Fruit fly (Drosophila melanogaster) whole organism, embryonic: ENCODE data around the gene CG15818.

ENCODE experiments used
- Ada2b ChIP-seq: fragments of 200-800 bp; sonication (Bioruptor generic); IDR thresholded peaks from 2 replicates; pipeline ENCODE4 v1.3.6; 2022; ENCODE audit warnings: missing biosample characterization, missing genetic modification characterization
- Atf-2 ChIP-seq: fragments of 200-800 bp; sonication (Bioruptor generic); optimal IDR thresholded peaks from 2 replicates; lab custom pipeline; 2016; ENCODE audit warnings: missing biosample characterization, missing genetic modification characterization
- Bdp1 ChIP-seq: fragments of 200-800 bp; sonication (Bioruptor generic); optimal IDR thresholded peaks from 3 replicates; lab custom pipeline; 2016; ENCODE audit warnings: missing biosample characterization, missing genetic modification characterization
- Bgb ChIP-seq: fragments of 200-800 bp; sonication (Bioruptor generic); IDR thresholded peaks from 2 replicates; pipeline ENCODE4 v1.3.6; 2022; ENCODE audit warnings: missing biosample characterization, missing genetic modification characterization; ENCODE audit not compliant: partially characterized antibody
- CG10267 ChIP-seq: fragments of 200-800 bp; sonication (Bioruptor generic); optimal IDR thresholded peaks from 2 replicates; lab custom pipeline; 2018; ENCODE audit warnings: missing biosample characterization, mild to moderate bottlenecking, missing genetic modification characterization, moderate library complexity
- CG10366 ChIP-seq: fragments of 200-800 bp; sonication (Bioruptor generic); IDR thresholded peaks from 2 replicates; pipeline ENCODE4 v1.3.6; 2022; ENCODE audit warnings: missing biosample characterization, missing genetic modification characterization
- CG10543 ChIP-seq: fragments of 200-800 bp; sonication (Bioruptor generic); optimal IDR thresholded peaks from 3 replicates; lab custom pipeline; 2017; ENCODE audit warnings: missing biosample characterization, mild to moderate bottlenecking, missing genetic modification characterization, moderate library complexity
- CG10959 ChIP-seq: fragments of 200-800 bp; sonication (Bioruptor generic); IDR thresholded peaks from 2 replicates; pipeline ENCODE4 v1.3.6; 2022; ENCODE audit warnings: missing biosample characterization, missing genetic modification characterization
- CG11093 ChIP-seq: fragments of 200-800 bp; sonication (Bioruptor generic); IDR thresholded peaks from 3 replicates; pipeline ENCODE4 v1.3.6; 2022; ENCODE audit warnings: missing biosample characterization, missing genetic modification characterization
- CG11696 ChIP-seq: fragments of 200-800 bp; sonication (Bioruptor generic); IDR thresholded peaks from 2 replicates; pipeline ENCODE4 v1.3.6; 2022; ENCODE audit warnings: missing biosample characterization, missing genetic modification characterization
- CG12071 ChIP-seq: fragments of 200-800 bp; sonication (Bioruptor generic); optimal IDR thresholded peaks from 3 replicates; lab custom pipeline; 2018; ENCODE audit warnings: missing biosample characterization, mild to moderate bottlenecking, missing genetic modification characterization
- CG12659 ChIP-seq: fragments of 200-800 bp; sonication (Bioruptor generic); optimal IDR thresholded peaks from 3 replicates; lab custom pipeline; 2017; ENCODE audit warnings: mild to moderate bottlenecking, missing biosample characterization, missing genetic modification reagents, missing genetic modification characterization
- CG12769 ChIP-seq: fragments of 200-800 bp; sonication (Bioruptor generic); optimal IDR thresholded peaks from 2 replicates; lab custom pipeline; 2019; ENCODE audit warnings: missing biosample characterization, mild to moderate bottlenecking, missing genetic modification characterization, moderate library complexity
- CG14014 ChIP-seq: fragments of 200-800 bp; sonication (Bioruptor generic); IDR thresholded peaks from 2 replicates; pipeline ENCODE4 v1.3.6; 2022; ENCODE audit warnings: missing biosample characterization, missing genetic modification characterization
- CG14860 ChIP-seq: fragments of 200-800 bp; sonication (Bioruptor generic); IDR thresholded peaks from 3 replicates; pipeline ENCODE4 v1.3.6; 2022; ENCODE audit warnings: missing biosample characterization, missing genetic modification characterization; ENCODE audit not compliant: partially characterized antibody
- CG16863 ChIP-seq: fragments of 200-800 bp; sonication (Bioruptor generic); optimal IDR thresholded peaks from 3 replicates; lab custom pipeline; 2016; ENCODE audit warnings: missing biosample characterization, missing genetic modification characterization
- CG1792 ChIP-seq: fragments of 200-800 bp; sonication (Bioruptor generic); optimal IDR thresholded peaks from 2 replicates; lab custom pipeline; 2016; ENCODE audit warnings: missing biosample characterization, missing genetic modification characterization
- CG18262 ChIP-seq: fragments of 200-800 bp; optimal IDR thresholded peaks from 3 replicates; lab custom pipeline; 2019; ENCODE audit warnings: missing biosample characterization, mild to moderate bottlenecking, missing genetic modification characterization, moderate library complexity
- CG18599 ChIP-seq: fragments of 200-800 bp; sonication (Bioruptor generic); optimal IDR thresholded peaks from 3 replicates; lab custom pipeline; 2017; ENCODE audit warnings: missing biosample characterization, missing genetic modification characterization, mild to moderate bottlenecking, moderate library complexity, missing genetic modification reagents
- CG2120 ChIP-seq: fragments of 200-800 bp; sonication (Bioruptor generic); optimal IDR thresholded peaks from 3 replicates; lab custom pipeline; 2016; ENCODE audit warnings: missing biosample characterization, missing genetic modification characterization
- CG31365 ChIP-seq: fragments of 200-800 bp; sonication (Bioruptor generic); optimal IDR thresholded peaks from 2 replicates; lab custom pipeline; 2018; ENCODE audit warnings: missing biosample characterization, mild to moderate bottlenecking, missing genetic modification characterization
- CG3995 ChIP-seq: fragments of 200-800 bp; sonication (Bioruptor generic); optimal IDR thresholded peaks from 3 replicates; lab custom pipeline; 2016; ENCODE audit warnings: missing biosample characterization, missing genetic modification characterization
- CG42726 ChIP-seq: fragments of 200-800 bp; sonication (Bioruptor generic); IDR thresholded peaks from 2 replicates; pipeline ENCODE4 v1.3.6; 2022; ENCODE audit warnings: missing biosample characterization, missing genetic modification characterization; ENCODE audit not compliant: partially characterized antibody
- CG4282 ChIP-seq: fragments of 200-800 bp; sonication (Bioruptor generic); optimal IDR thresholded peaks from 2 replicates; lab custom pipeline; 2016; ENCODE audit warnings: missing biosample characterization, missing genetic modification characterization
- CG4730 ChIP-seq: fragments of 200-800 bp; sonication (Bioruptor generic); IDR thresholded peaks from 2 replicates; pipeline ENCODE4 v1.3.6; 2022; ENCODE audit warnings: missing biosample characterization, missing genetic modification characterization
- CG6175 ChIP-seq: fragments of 200-800 bp; sonication (Bioruptor generic); IDR thresholded peaks from 3 replicates; pipeline ENCODE4 v1.3.6; 2022; ENCODE audit warnings: missing biosample characterization, missing genetic modification characterization
- CG6765 ChIP-seq: fragments of 200-800 bp; sonication (Bioruptor generic); optimal IDR thresholded peaks from 3 replicates; lab custom pipeline; 2017; ENCODE audit warnings: missing biosample characterization, mild to moderate bottlenecking, missing genetic modification characterization
- CG8281 ChIP-seq: fragments of 200-800 bp; sonication (Bioruptor generic); optimal IDR thresholded peaks from 2 replicates; lab custom pipeline; 2018; ENCODE audit warnings: missing biosample characterization, mild to moderate bottlenecking, missing genetic modification characterization, moderate library complexity
- CG8359 ChIP-seq: fragments of 200-800 bp; sonication (Bioruptor generic); optimal IDR thresholded peaks from 2 replicates; lab custom pipeline; 2017; ENCODE audit warnings: missing biosample characterization, mild to moderate bottlenecking, missing genetic modification characterization, borderline replicate concordance
- ERR ChIP-seq: fragments of 200-800 bp; sonication (Bioruptor generic); optimal IDR thresholded peaks from 2 replicates; lab custom pipeline; 2016; ENCODE audit warnings: missing biosample characterization, missing genetic modification characterization
- Hr51 ChIP-seq, 2 experiments: fragments of 200-800 bp; sonication (Bioruptor generic); optimal IDR thresholded peaks; 2 replicates in 1 of 2; 3 replicates in 1 of 2; lab custom pipeline; 2016 to 2018; ENCODE audit warnings: missing biosample characterization in 2 of 2, missing genetic modification characterization in 2 of 2, mild to moderate bottlenecking in 1 of 2, moderate library complexity in 1 of 2
- Hsf ChIP-seq: fragments of 200-800 bp; sonication (Bioruptor generic); optimal IDR thresholded peaks from 3 replicates; lab custom pipeline; 2016; ENCODE audit warnings: missing biosample characterization, missing genetic modification characterization
- MTF-1 ChIP-seq: fragments of 200-800 bp; sonication (Bioruptor generic); optimal IDR thresholded peaks from 2 replicates; lab custom pipeline; 2018; ENCODE audit warnings: missing biosample characterization, mild to moderate bottlenecking, missing genetic modification characterization, borderline replicate concordance
- Oaz ChIP-seq: fragments of 200-800 bp; sonication (Bioruptor generic); IDR thresholded peaks from 2 replicates; pipeline ENCODE4 v1.3.6; 2022; ENCODE audit warnings: missing biosample characterization, missing genetic modification characterization
- Oli ChIP-seq: fragments of 200-800 bp; sonication (Bioruptor generic); optimal IDR thresholded peaks from 2 replicates; lab custom pipeline; 2018; ENCODE audit warnings: missing biosample characterization, mild to moderate bottlenecking, missing genetic modification characterization, moderate library complexity
- TFAM ChIP-seq: fragments of 200-800 bp; sonication (Bioruptor generic); optimal IDR thresholded peaks from 2 replicates; lab custom pipeline; 2017; ENCODE audit warnings: missing biosample characterization, missing genetic modification characterization, inconsistent platforms
- bbx ChIP-seq: fragments of 200-800 bp; sonication (Bioruptor generic); IDR thresholded peaks from 2 replicates; pipeline ENCODE4 v1.3.6; 2022; ENCODE audit warnings: missing biosample characterization, missing genetic modification characterization; ENCODE audit not compliant: partially characterized antibody
- cato ChIP-seq: fragments of 200-800 bp; sonication (Bioruptor generic); optimal IDR thresholded peaks from 2 replicates; lab custom pipeline; 2016; ENCODE audit warnings: missing biosample characterization, missing genetic modification characterization, borderline replicate concordance
- chn ChIP-seq: fragments of 200-800 bp; sonication (Bioruptor generic); optimal IDR thresholded peaks from 2 replicates; lab custom pipeline; 2016; ENCODE audit warnings: missing biosample characterization, missing genetic modification characterization
- croc ChIP-seq: fragments of 200-800 bp; sonication (Bioruptor generic); conservative IDR thresholded peaks from 3 replicates; pipeline ENCODE4 v1.3.6; 2022; ENCODE audit warnings: missing biosample characterization, missing genetic modification characterization
- ems ChIP-seq: fragments of 200-800 bp; sonication (Bioruptor generic); optimal IDR thresholded peaks from 3 replicates; lab custom pipeline; 2016; ENCODE audit warnings: missing biosample characterization, missing genetic modification characterization
- fd3F ChIP-seq: fragments of 200-800 bp; sonication (Bioruptor generic); optimal IDR thresholded peaks from 2 replicates; lab custom pipeline; 2018; ENCODE audit warnings: missing biosample characterization, mild to moderate bottlenecking, missing genetic modification characterization, moderate library complexity
- lov ChIP-seq, 2 experiments: fragments of 200-800 bp in 1 of 2; fragments of >200 bp in 1 of 2; sonication (Bioruptor generic) in 1 of 2; IDR thresholded peaks in 1 of 2; optimal IDR thresholded peaks in 1 of 2; 2 replicates in 1 of 2; 3 replicates in 1 of 2; pipeline versions ENCODE4 v1.3.6 to Lab custom; 2017 to 2022; ENCODE audit warnings: missing biosample characterization in 1 of 2, missing genetic modification characterization in 1 of 2
- org-1 ChIP-seq: fragments of 200-800 bp; sonication (Bioruptor generic); optimal IDR thresholded peaks from 2 replicates; lab custom pipeline; 2017; ENCODE audit warnings: missing biosample characterization, missing genetic modification characterization
- repo ChIP-seq: fragments of 200-800 bp; sonication (Bioruptor generic); optimal IDR thresholded peaks from 2 replicates; lab custom pipeline; 2016; ENCODE audit warnings: missing biosample characterization, missing genetic modification characterization
- trem ChIP-seq: fragments of 200-800 bp; optimal IDR thresholded peaks from 3 replicates; lab custom pipeline; 2019; ENCODE audit warnings: missing biosample characterization, mild to moderate bottlenecking, missing genetic modification characterization, moderate library complexity
- usp ChIP-seq: fragments of >200 bp; optimal IDR thresholded peaks from 2 replicates; lab custom pipeline; 2017; ENCODE audit warnings: missing biosample characterization, missing genetic modification characterization
- vnd ChIP-seq: fragments of 200-800 bp; sonication (Bioruptor generic); IDR thresholded peaks from 3 replicates; pipeline ENCODE4 v1.3.6; 2022; ENCODE audit warnings: missing biosample characterization, missing genetic modification characterization; ENCODE audit not compliant: partially characterized antibody
- z ChIP-seq: fragments of 200-800 bp; sonication (Bioruptor generic); IDR thresholded peaks from 3 replicates; pipeline ENCODE4 v1.3.6; 2022; ENCODE audit warnings: missing biosample characterization, missing genetic modification characterization

Gene CG15818

DNA sequence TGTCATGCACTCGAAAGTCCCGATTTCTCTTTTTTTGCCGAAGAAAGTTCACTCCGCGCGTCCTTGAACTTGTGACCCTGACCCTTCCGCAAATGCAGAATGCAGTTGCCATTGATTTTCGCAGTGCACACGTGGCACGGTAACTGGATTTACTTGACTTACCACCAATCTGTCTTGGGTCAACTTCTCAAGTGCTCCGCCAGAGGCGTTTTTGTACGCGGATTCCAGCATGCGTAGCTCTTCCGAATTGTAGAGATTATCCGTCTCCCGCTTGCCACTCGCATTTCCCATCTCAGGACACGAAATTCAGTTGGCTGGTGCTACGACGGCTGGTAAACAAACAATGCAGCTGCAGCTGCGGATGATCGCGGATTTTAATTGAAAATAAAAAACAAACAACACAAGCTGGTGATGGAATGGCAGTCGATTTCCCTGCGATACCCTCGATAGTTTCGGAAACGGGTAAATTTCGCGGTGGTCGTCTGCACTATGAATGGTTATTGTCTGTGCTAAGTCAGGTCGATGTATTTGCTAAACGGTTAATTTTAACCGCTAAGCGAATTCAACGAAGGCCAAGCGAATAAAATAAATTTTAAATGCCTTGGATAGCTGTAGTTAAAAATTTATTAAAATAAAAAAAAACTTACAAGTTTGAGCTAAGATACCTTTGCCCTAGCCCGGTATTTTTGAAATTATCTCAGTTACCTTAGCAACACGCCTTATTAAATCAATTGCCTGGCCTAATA lies 22.7 kb upstream of the CG15818 start, which contains the start of the genes CG5149 and gudu (continued):
- TF ChIP-seq CG8359 (GFP tag; lab: Kevin White, UChicago) (no peak), CG3995 (no peak), CG16863 (no peak), Bgb (GFP tag; lab: Robert Waterston, UW) (peak; percentile 94), CG18262 (tag; lab: Kevin White, UChicago) (peak; percentile 31), CG12769 (no peak), Hsf (GFP tag; lab: Kevin White, UChicago) (no peak), CG6765 (no peak), MTF-1 (GFP tag; lab: Kevin White, UChicago) (no peak), TFAM (GFP tag; lab: Kevin White, UChicago) (no peak), ems (peak; percentile 0), CG4282 (GFP tag; lab: Kevin White, UChicago) (no peak), croc (GFP tag; lab: Robert Waterston, UW) (no peak), CG4730 (GFP tag; lab: Robert Waterston, UW) (no peak), Ada2b (0 out of 2 replicates have a peak, but pooled peaks have one; percentile 18), CG11696 (no peak), z (GFP tag; lab: Robert Waterston, UW) (no peak), CG12659 (peak; percentile 65), CG42726 (GFP tag; lab: Robert Waterston, UW) (peak; percentile 89), org-1 (GFP tag; lab: Kevin White, UChicago) (no peak), CG10959 (GFP tag; lab: Robert Waterston, UW) (no peak), lov (optimal IDR thresholded peaks at IDR 0.05; lab: Kevin White, UChicago) (no peak), lov (GFP tag; IDR thresholded peaks at IDR 0.05; lab: Robert Waterston, UW) (no peak), CG8281 (tag; lab: Kevin White, UChicago) (no peak), Atf-2 (GFP tag; lab: Kevin White, UChicago) (no peak), CG14860 (GFP tag; lab: Robert Waterston, UW) (peak; percentile 83), trem (tag; lab: Kevin White, UChicago) (peak; percentile 52), bbx (GFP tag; lab: Robert Waterston, UW) (peak; percentile 89), Hr51 (GFP tag; optimal IDR thresholded peaks at IDR 0.05; lab: Kevin White, UChicago) (no peak), repo (GFP tag; lab: Kevin White, UChicago) (no peak), chn (GFP tag; lab: Kevin White, UChicago) (no peak), CG2120 (GFP tag; lab: Kevin White, UChicago) (no peak), CG10267 (tag; lab: Kevin White, UChicago) (peak; percentile 50), CG10543 (no peak), CG10366 (peak; percentile 7; the same call in 1 of the 2 replicates), ERR (GFP tag; lab: Kevin White, UChicago) (no peak), cato (GFP tag; lab: Kevin White, UChicago) (no peak), fd3F (no peak), CG6175 (GFP tag; lab: Robert Waterston, UW) (no peak), Oaz (GFP tag; lab: Robert Waterston, UW) (no peak), vnd (GFP tag; lab: Robert Waterston, UW) (peak; percentile 73), CG1792 (no peak), CG14014 (no peak), usp (no peak), CG31365 (tag; lab: Kevin White, UChicago) (no peak), CG12071 (GFP tag; lab: Kevin White, UChicago) (no peak), CG18599 (GFP tag; lab: Kevin White, UChicago) (no peak), Bdp1 (no peak), CG11093 (no peak), Oli (tag; lab: Kevin White, UChicago) (no peak)
